Fruit fly (Drosophila melanogaster): ENCODE results near the gene CG34124.

CG34124 gene

dm6 chr2L:4971329-4971798, 13.2 kb downstream of the CG34124 start, which contains the start of gene CG14043 (continued):
- TF ChIP-seq fru (optimal IDR thresholded peaks at IDR 0.05): no peak
- no peak for TF ChIP-seq Kr (GFP tag; optimal IDR thresholded peaks at IDR 0.05)
- peak; percentile 63 for TF ChIP-seq CHES-1-like (GFP tag; optimal IDR thresholded peaks at IDR 0.05)
- no peak for TF ChIP-seq eve (GFP tag; optimal IDR thresholded peaks at IDR 0.05)
- no peak for TF ChIP-seq CG12104 (GFP tag; optimal IDR thresholded peaks at IDR 0.05)
- TF ChIP-seq pnt (GFP tag; optimal IDR thresholded peaks at IDR 0.05): no peak
- no peak for TF ChIP-seq nerfin-1 (tag; optimal IDR thresholded peaks at IDR 0.05)
- TF ChIP-seq C15 (GFP tag; IDR thresholded peaks at IDR 0.05): no peak
- no peak for TF ChIP-seq p53 (GFP tag; optimal IDR thresholded peaks at IDR 0.05)
- no peak for TF ChIP-seq CG1792 (GFP tag; optimal IDR thresholded peaks at IDR 0.05)
- TF ChIP-seq CG3726 (GFP tag; IDR thresholded peaks at IDR 0.05): no peak
- no peak for TF ChIP-seq org-1 (GFP tag; optimal IDR thresholded peaks at IDR 0.05)
- TF ChIP-seq Ada2b (GFP tag; IDR thresholded peaks at IDR 0.05): no peak
- TF ChIP-seq tap (tag; optimal IDR thresholded peaks at IDR 0.05): no peak
- no peak for TF ChIP-seq ap (GFP tag; IDR thresholded peaks at IDR 0.05)
- no peak for TF ChIP-seq Aef1 (GFP tag; IDR thresholded peaks at IDR 0.05)
- no peak; the same call in 2 of the 3 replicates for TF ChIP-seq ken (GFP tag; IDR thresholded peaks at IDR 0.05)
- TF ChIP-seq CG2678 (tag; optimal IDR thresholded peaks at IDR 0.05): no peak
- TF ChIP-seq E2f2 (GFP tag; IDR thresholded peaks at IDR 0.05): peak; percentile 83
- TF ChIP-seq tgo (GFP tag; IDR thresholded peaks at IDR 0.05): no peak
- TF ChIP-seq Hr51 (GFP tag; optimal IDR thresholded peaks at IDR 0.05): no peak
- no peak for TF ChIP-seq Stat92E (GFP tag; optimal IDR thresholded peaks at IDR 0.05)
- TF ChIP-seq ab (GFP tag; optimal IDR thresholded peaks at IDR 0.05): no peak
- no peak for TF ChIP-seq bcd (GFP tag; optimal IDR thresholded peaks at IDR 0.05)
- TF ChIP-seq Tbp (GFP tag; optimal IDR thresholded peaks at IDR 0.05): no peak
- peak; percentile 69 for TF ChIP-seq CG2712 (tag; optimal IDR thresholded peaks at IDR 0.05)
- TF ChIP-seq Taf1 (GFP tag; IDR thresholded peaks at IDR 0.05): no peak

DNA sequence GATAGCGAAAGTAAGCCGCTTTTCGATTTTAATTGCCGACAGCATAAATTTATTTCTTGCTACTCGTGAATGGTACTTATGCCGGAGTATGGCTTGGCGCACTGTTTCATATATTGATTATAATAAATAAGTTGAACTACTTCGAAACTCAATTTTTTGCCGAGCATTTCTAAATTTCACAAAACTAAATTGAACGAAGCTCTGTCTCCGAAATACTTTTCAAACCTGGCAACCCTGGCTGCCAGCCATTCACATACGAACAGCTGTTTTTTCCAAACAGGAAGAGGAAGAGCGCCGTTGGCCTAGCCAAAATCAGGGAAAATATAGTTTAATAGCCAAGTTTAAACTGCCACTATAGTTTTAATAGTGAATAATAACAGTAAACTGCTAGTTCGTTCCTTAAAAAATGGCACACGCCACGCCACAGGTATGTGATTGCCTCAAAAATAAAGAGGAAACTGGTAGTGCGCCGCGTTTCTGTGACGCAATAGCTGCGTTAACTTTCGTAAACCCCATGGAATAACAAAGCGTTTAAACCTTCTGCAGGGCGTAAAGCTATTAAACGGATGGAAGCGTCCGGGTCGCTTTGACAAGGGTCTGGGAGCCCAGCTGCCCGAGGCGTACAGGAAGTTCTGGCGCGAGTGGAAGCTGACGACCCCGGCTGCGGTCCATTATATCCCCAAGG, 15.7 kb downstream of the CG34124 start, which contains the start of gene mRpL28:
TSS of gene mRpL28 (plus strand) at position 246 of the 685 bp plus-strand sequence.
- no peak for TF ChIP-seq ac (GFP tag; optimal IDR thresholded peaks at IDR 0.05)
- no peak for TF ChIP-seq CG6254 (GFP tag; optimal IDR thresholded peaks at IDR 0.05)
- no peak for TF ChIP-seq psq (GFP tag; optimal IDR thresholded peaks at IDR 0.05)
- peak; percentile 10 for TF ChIP-seq Sry-β (GFP tag; optimal IDR thresholded peaks at IDR 0.05)
- no peak for TF ChIP-seq CG7928 (GFP tag; optimal IDR thresholded peaks at IDR 0.05)
- TF ChIP-seq lab (GFP tag; optimal IDR thresholded peaks at IDR 0.05): no peak
- TF ChIP-seq CG15011 (GFP tag; optimal IDR thresholded peaks at IDR 0.05): no peak
- no peak for TF ChIP-seq CG9876 (GFP tag; optimal IDR thresholded peaks at IDR 0.05)
- no peak for TF ChIP-seq Lpt (GFP tag; optimal IDR thresholded peaks at IDR 0.05)
- TF ChIP-seq en (GFP tag; optimal IDR thresholded peaks at IDR 0.05): no peak
- peak; percentile 20 for TF ChIP-seq unpg (GFP tag; optimal IDR thresholded peaks at IDR 0.05)
- no peak for TF ChIP-seq onecut (GFP tag; IDR thresholded peaks at IDR 0.05)
- TF ChIP-seq dysf (GFP tag; IDR thresholded peaks at IDR 0.05): no peak
- no peak for TF ChIP-seq CG12219 (GFP tag; optimal IDR thresholded peaks at IDR 0.05)
- TF ChIP-seq CG12769 (tag; optimal IDR thresholded peaks at IDR 0.05): no peak
- TF ChIP-seq CG15514 (GFP tag; optimal IDR thresholded peaks at IDR 0.05): peak; percentile 26
- no peak for TF ChIP-seq nom (GFP tag; optimal IDR thresholded peaks at IDR 0.05)
- no peak for TF ChIP-seq Ravus (GFP tag; IDR thresholded peaks at IDR 0.05)
- TF ChIP-seq Dfd (GFP tag; optimal IDR thresholded peaks at IDR 0.05): no peak
- TF ChIP-seq dmrt99B (tag; optimal IDR thresholded peaks at IDR 0.05): no peak
- TF ChIP-seq sens (GFP tag): peak; percentile 87
- TF ChIP-seq slbo (GFP tag; IDR thresholded peaks at IDR 0.05): peak; percentile 42; the same call in 1 of the 2 replicates
- TF ChIP-seq CG4854 (GFP tag; optimal IDR thresholded peaks at IDR 0.05): no peak
- TF ChIP-seq CG9817 (tag; optimal IDR thresholded peaks at IDR 0.05): no peak
- no peak for TF ChIP-seq CG6813 (GFP tag; optimal IDR thresholded peaks at IDR 0.05)

All from whole organism, embryonic.